Fruit fly (Drosophila melanogaster) whole organism, embryonic: ENCODE data around the gene CG34244.

Experiments used
- Ada2b ChIP-seq: fragments of 200-800 bp; sonication (Bioruptor generic); IDR thresholded peaks from 2 replicates; pipeline ENCODE4 v1.3.6; 2022; ENCODE audit warnings: missing biosample characterization, missing genetic modification characterization
- Adf1 ChIP-seq: fragments of 200-800 bp; sonication (Bioruptor generic); IDR thresholded peaks from 2 replicates; pipeline ENCODE4 v1.3.6; 2022; ENCODE audit warnings: missing biosample characterization, missing genetic modification characterization
- CG11504 ChIP-seq: fragments of 200-800 bp; sonication (Bioruptor generic); optimal IDR thresholded peaks from 3 replicates; lab custom pipeline; 2019; ENCODE audit warnings: missing biosample characterization, mild to moderate bottlenecking, missing genetic modification characterization, moderate library complexity
- CG13424 ChIP-seq: fragments of 200-800 bp; sonication (Bioruptor generic); optimal IDR thresholded peaks from 2 replicates; lab custom pipeline; 2019; ENCODE audit warnings: missing biosample characterization, mild to moderate bottlenecking, missing genetic modification characterization, moderate library complexity
- CG13624 ChIP-seq: fragments of 200-800 bp; sonication (Bioruptor generic); optimal IDR thresholded peaks from 2 replicates; lab custom pipeline; 2016; ENCODE audit warnings: missing biosample characterization, missing genetic modification characterization
- CG1603 ChIP-seq: fragments of 200-800 bp; sonication (Bioruptor generic); optimal IDR thresholded peaks from 2 replicates; lab custom pipeline; 2019; ENCODE audit warnings: missing biosample characterization, mild to moderate bottlenecking, missing genetic modification characterization, moderate library complexity
- CG17186 ChIP-seq: fragments of 200-800 bp; sonication (Bioruptor generic); optimal IDR thresholded peaks from 3 replicates; lab custom pipeline; 2017; ENCODE audit warnings: missing biosample characterization, missing genetic modification reagents, missing genetic modification characterization
- CG17385 ChIP-seq: fragments of 200-800 bp; sonication (Bioruptor generic); optimal IDR thresholded peaks from 3 replicates; lab custom pipeline; 2018; ENCODE audit warnings: missing biosample characterization, mild to moderate bottlenecking, missing genetic modification characterization
- CG17829 ChIP-seq: fragments of 200-800 bp; optimal IDR thresholded peaks from 2 replicates; lab custom pipeline; 2019; ENCODE audit warnings: missing biosample characterization, mild to moderate bottlenecking, missing genetic modification characterization, moderate library complexity
- CG2116 ChIP-seq: fragments of 200-800 bp; sonication (Bioruptor generic); optimal IDR thresholded peaks from 3 replicates; lab custom pipeline; 2018; ENCODE audit warnings: missing biosample characterization, mild to moderate bottlenecking, missing genetic modification characterization
- CG30020 ChIP-seq: fragments of 200-800 bp; optimal IDR thresholded peaks from 2 replicates; lab custom pipeline; 2019; ENCODE audit warnings: missing biosample characterization, mild to moderate bottlenecking, missing genetic modification characterization, moderate library complexity
- CG3281 ChIP-seq: fragments of 200-800 bp; sonication (Bioruptor generic); optimal IDR thresholded peaks from 3 replicates; lab custom pipeline; 2017; ENCODE audit warnings: missing biosample characterization, mild to moderate bottlenecking, missing genetic modification characterization
- CG33557 ChIP-seq: fragments of 200-800 bp; sonication (Bioruptor generic); optimal IDR thresholded peaks from 2 replicates; lab custom pipeline; 2019; ENCODE audit warnings: missing biosample characterization, mild to moderate bottlenecking, missing genetic modification characterization, moderate library complexity
- CG34376 ChIP-seq: fragments of 200-800 bp; sonication (Bioruptor generic); optimal IDR thresholded peaks from 2 replicates; lab custom pipeline; 2018; ENCODE audit warnings: missing biosample characterization, mild to moderate bottlenecking, missing genetic modification characterization
- CG42726 ChIP-seq: fragments of 200-800 bp; sonication (Bioruptor generic); IDR thresholded peaks from 2 replicates; pipeline ENCODE4 v1.3.6; 2022; ENCODE audit warnings: missing biosample characterization, missing genetic modification characterization; ENCODE audit not compliant: partially characterized antibody
- CG4360 ChIP-seq: fragments of 200-800 bp; sonication (Bioruptor generic); IDR thresholded peaks from 2 replicates; pipeline ENCODE4 v1.3.6; 2022; ENCODE audit warnings: missing biosample characterization, missing genetic modification characterization
- CG6854 ChIP-seq: fragments of 200-800 bp; sonication (Bioruptor generic); optimal IDR thresholded peaks from 3 replicates; lab custom pipeline; 2017; ENCODE audit warnings: missing biosample characterization, mild to moderate bottlenecking, missing genetic modification characterization
- Chrac-16 ChIP-seq: fragments of 200-800 bp; sonication (Bioruptor generic); optimal IDR thresholded peaks from 3 replicates; lab custom pipeline; 2016; ENCODE audit warnings: missing biosample characterization, missing genetic modification characterization
- D ChIP-seq, 2 experiments: fragments of 200-800 bp in 1 of 2; fragments of >200 bp in 1 of 2; sonication (Bioruptor generic) in 1 of 2; optimal IDR thresholded peaks; 2 replicates in 1 of 2; 3 replicates in 1 of 2; lab custom pipeline; 2017; ENCODE audit warnings: mild to moderate bottlenecking in 1 of 2, missing biosample characterization in 1 of 2, missing genetic modification characterization in 1 of 2, missing genetic modification reagents in 1 of 2
- D19B ChIP-seq: fragments of 200-800 bp; sonication (Bioruptor generic); optimal IDR thresholded peaks from 2 replicates; lab custom pipeline; 2017; ENCODE audit warnings: missing biosample characterization, mild to moderate bottlenecking, missing genetic modification characterization
- Dbx ChIP-seq: fragments of 200-800 bp; sonication (Bioruptor generic); IDR thresholded peaks from 3 replicates; pipeline ENCODE4 v1.3.6; 2022; ENCODE audit warnings: missing biosample characterization, missing genetic modification characterization
- HLH4C ChIP-seq: fragments of 200-800 bp; sonication (Bioruptor generic); IDR thresholded peaks from 3 replicates; pipeline ENCODE4 v1.3.6; 2022; ENCODE audit warnings: missing biosample characterization, missing genetic modification characterization; ENCODE audit not compliant: partially characterized antibody
- Hr78 ChIP-seq, 2 experiments: fragments of 200-800 bp in 1 of 2; fragments of >200 bp in 1 of 2; sonication (Bioruptor generic) in 1 of 2; optimal IDR thresholded peaks; 2 replicates each; lab custom pipeline; 2017 to 2019; ENCODE audit warnings: missing biosample characterization in 2 of 2, missing genetic modification characterization in 2 of 2, mild to moderate bottlenecking in 1 of 2, moderate library complexity in 1 of 2
- Jarid2 ChIP-seq: fragments of 200-800 bp; sonication (Bioruptor generic); optimal IDR thresholded peaks from 3 replicates; lab custom pipeline; 2017; ENCODE audit warnings: mild to moderate bottlenecking, missing biosample characterization, missing genetic modification reagents, missing genetic modification characterization
- Max ChIP-seq: fragments of 200-800 bp; sonication (Bioruptor generic); optimal IDR thresholded peaks from 2 replicates; lab custom pipeline; 2016; ENCODE audit warnings: missing biosample characterization, mild to moderate bottlenecking, missing genetic modification characterization
- NC2β ChIP-seq: fragments of 200-800 bp; sonication (Bioruptor generic); optimal IDR thresholded peaks from 2 replicates; lab custom pipeline; 2016; ENCODE audit warnings: missing biosample characterization, missing genetic modification characterization
- Nf-YC ChIP-seq: fragments of 200-800 bp; optimal IDR thresholded peaks from 3 replicates; lab custom pipeline; 2019; ENCODE audit warnings: missing biosample characterization, mild to moderate bottlenecking, missing genetic modification characterization, moderate library complexity
- Pdp1 ChIP-seq, 2 experiments: fragments of 200-800 bp; sonication (Bioruptor generic); optimal IDR thresholded peaks; 3 replicates each; lab custom pipeline; 2016; ENCODE audit warnings: missing biosample characterization in 2 of 2, missing genetic modification characterization in 2 of 2, mild to moderate bottlenecking in 1 of 2, moderate library complexity in 1 of 2
- Rfx ChIP-seq: fragments of 200-800 bp; sonication (Bioruptor generic); IDR thresholded peaks from 2 replicates; pipeline ENCODE4 v1.3.6; 2022; ENCODE audit warnings: missing biosample characterization, missing genetic modification characterization
- Trl ChIP-seq, 3 experiments: fragments of >200 bp in 2 of 3; fragments of 200-800 bp in 1 of 3; sonication (Bioruptor generic) in 1 of 3; optimal IDR thresholded peaks; 2 replicates in 1 of 3; 3 replicates in 2 of 3; lab custom pipeline; 2016 to 2017; ENCODE audit warnings: missing biosample characterization in 1 of 3, missing genetic modification characterization in 1 of 3
- chif ChIP-seq, 2 experiments: fragments of 200-800 bp; sonication (Bioruptor generic); optimal IDR thresholded peaks; 3 replicates each; lab custom pipeline; 2016; ENCODE audit warnings: missing biosample characterization in 2 of 2, missing genetic modification characterization in 2 of 2
- chm ChIP-seq: fragments of 200-800 bp; sonication (Bioruptor generic); IDR thresholded peaks from 2 replicates; pipeline ENCODE4 v1.3.6; 2022; ENCODE audit warnings: missing biosample characterization, missing genetic modification characterization
- gcm ChIP-seq: fragments of 200-800 bp; sonication (Bioruptor generic); optimal IDR thresholded peaks from 2 replicates; lab custom pipeline; 2019; ENCODE audit warnings: missing biosample characterization, mild to moderate bottlenecking, missing genetic modification characterization, moderate library complexity
- kah ChIP-seq: fragments of 200-800 bp; sonication (Bioruptor generic); optimal IDR thresholded peaks from 2 replicates; lab custom pipeline; 2018; ENCODE audit warnings: missing biosample characterization, mild to moderate bottlenecking, missing genetic modification characterization
- kay ChIP-seq: fragments of 200-800 bp; sonication (Bioruptor generic); optimal IDR thresholded peaks from 2 replicates; lab custom pipeline; 2016; ENCODE audit warnings: missing biosample characterization, missing genetic modification characterization
- pan ChIP-seq, 4 experiments: fragments of >200 bp in 3 of 4; fragments of 200-800 bp in 1 of 4; sonication (Bioruptor generic) in 1 of 4; optimal IDR thresholded peaks in 3 of 4; IDR thresholded peaks in 1 of 4; 2 replicates each; pipeline versions ENCODE4 v1.3.6 to Lab custom; 2017 to 2022; ENCODE audit warnings: missing biosample characterization in 2 of 4, missing genetic modification characterization in 2 of 4, mixed read lengths in 1 of 4
- prd ChIP-seq, 3 experiments: fragments of >200 bp in 2 of 3; fragments of 200-800 bp in 1 of 3; sonication (Bioruptor generic) in 1 of 3; optimal IDR thresholded peaks in 2 of 3; IDR thresholded peaks in 1 of 3; 2 replicates in 2 of 3; 3 replicates in 1 of 3; pipeline versions ENCODE4 v1.3.6 to Lab custom; 2017 to 2022; ENCODE audit warnings: missing biosample characterization in 1 of 3, missing genetic modification characterization in 1 of 3
- repo ChIP-seq: fragments of 200-800 bp; sonication (Bioruptor generic); optimal IDR thresholded peaks from 2 replicates; lab custom pipeline; 2016; ENCODE audit warnings: missing biosample characterization, missing genetic modification characterization
- ro ChIP-seq: fragments of 200-800 bp; sonication (Bioruptor generic); IDR thresholded peaks from 2 replicates; pipeline ENCODE4 v1.3.6; 2022; ENCODE audit warnings: missing biosample characterization, missing genetic modification characterization
- sens ChIP-seq: fragments of 200-800 bp; sonication (Bioruptor generic); peaks from one replicate; lab custom pipeline; 2016; ENCODE audit warnings: missing biosample characterization, missing genetic modification characterization
- seq ChIP-seq: fragments of 200-800 bp; sonication (Bioruptor generic); IDR thresholded peaks from 2 replicates; pipeline ENCODE4 v1.3.6; 2022; ENCODE audit warnings: missing biosample characterization, missing genetic modification characterization
- shn ChIP-seq: fragments of 200-800 bp; sonication (Bioruptor generic); optimal IDR thresholded peaks from 3 replicates; lab custom pipeline; 2016; ENCODE audit warnings: missing biosample characterization, missing genetic modification characterization
- sug ChIP-seq: fragments of 200-800 bp; optimal IDR thresholded peaks from 2 replicates; lab custom pipeline; 2019; ENCODE audit warnings: missing biosample characterization, mild to moderate bottlenecking, missing genetic modification characterization, moderate library complexity
- tgo ChIP-seq: fragments of 200-800 bp; sonication (Bioruptor generic); IDR thresholded peaks from 3 replicates; pipeline ENCODE4 v1.3.6; 2022; ENCODE audit warnings: missing biosample characterization, missing genetic modification characterization
- tna ChIP-seq: fragments of 200-800 bp; sonication (Bioruptor generic); IDR thresholded peaks from 2 replicates; pipeline ENCODE4 v1.3.6; 2022; ENCODE audit warnings: missing biosample characterization, missing genetic modification characterization; ENCODE audit not compliant: partially characterized antibody

Gene CG34244

DNA sequence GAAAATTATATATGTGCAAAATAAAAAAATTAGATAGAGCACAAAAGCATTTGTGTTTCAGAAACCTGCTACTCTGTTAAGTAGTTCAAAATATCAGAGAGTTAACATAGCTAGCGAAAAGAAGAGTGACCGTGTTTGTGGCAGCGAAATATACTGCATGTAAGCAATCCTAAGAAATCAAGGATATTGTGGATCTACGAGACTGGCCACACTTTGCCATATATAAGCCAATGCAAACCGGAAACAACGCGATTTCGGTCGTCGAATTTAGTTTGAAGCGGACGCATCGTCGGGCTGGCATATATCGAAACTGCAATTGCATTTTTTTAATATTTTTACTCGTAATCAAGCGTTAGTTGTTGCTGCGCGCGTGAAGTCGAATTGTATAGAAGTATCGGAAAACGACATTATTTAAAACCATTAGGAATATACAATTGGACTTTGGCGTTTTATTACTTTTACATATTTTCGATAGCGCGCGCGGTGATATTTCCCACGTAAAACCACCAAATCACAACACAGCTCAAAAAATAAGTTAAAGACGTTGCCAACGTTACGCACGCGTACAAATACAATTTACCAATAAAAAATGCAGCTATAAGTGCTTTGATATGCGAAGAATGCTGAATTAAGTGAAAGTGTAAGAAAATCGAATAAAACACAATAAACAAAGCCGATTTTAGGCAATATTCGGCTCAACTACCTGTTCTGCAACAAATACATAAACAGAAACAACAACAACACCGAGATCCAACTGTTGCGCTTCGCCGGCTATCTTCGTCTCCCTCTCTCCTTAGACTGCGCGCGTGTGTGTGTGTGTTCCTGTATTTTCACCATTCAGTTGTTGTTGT lies 44.9 kb downstream of the CG34244 start, which contains the start of gene nuf (continued):
- TF ChIP-seq CG4360 (peak; percentile 98), chif (GFP tag; optimal IDR thresholded peaks at IDR 0.05; lab: Kevin White, UChicago) (no peak), tna (peak; percentile 60; the same call in 1 of the 2 replicates), Chrac-16 (GFP tag; lab: Kevin White, UChicago) (no peak), CG30020 (tag; lab: Kevin White, UChicago) (no peak), CG42726 (GFP tag; lab: Robert Waterston, UW) (peak; percentile 71), Jarid2 (GFP tag; lab: Kevin White, UChicago) (peak; percentile 96), CG34376 (GFP tag; lab: Kevin White, UChicago) (peak; percentile 93), ro (no peak), seq (GFP tag; lab: Robert Waterston, UW) (peak; percentile 30; the same call in 1 of the 2 replicates), Dbx (GFP tag; lab: Robert Waterston, UW) (peak; percentile 69; the same call in 2 of the 3 replicates), chm (GFP tag; lab: Robert Waterston, UW) (peak; percentile 84), CG17829 (tag; lab: Kevin White, UChicago) (peak; percentile 49), Rfx (peak; percentile 76; the same call in 1 of the 2 replicates), CG1603 (tag; lab: Kevin White, UChicago) (peak; percentile 38), tgo (GFP tag; lab: Robert Waterston, UW) (peak; percentile 14; the same call in 1 of the 3 replicates), Pdp1 (GFP tag; optimal IDR thresholded peaks at IDR 0.05; lab: Kevin White, UChicago) (peak in 1 of 2 experiments; percentile 33), CG17186 (GFP tag; lab: Kevin White, UChicago) (no peak), CG11504 (tag; lab: Kevin White, UChicago) (peak; percentile 8), Ada2b (GFP tag; lab: Robert Waterston, UW) (0 out of 2 replicates have a peak, but pooled peaks have one; percentile 12), CG3281 (peak; percentile 85), Trl (optimal IDR thresholded peaks at IDR 0.05; lab: Kevin White, UChicago) (no peak), Trl (GFP tag; optimal IDR thresholded peaks at IDR 0.05; lab: Kevin White, UChicago) (peak; percentile 16), Hr78 (GFP tag; optimal IDR thresholded peaks at IDR 0.05; lab: Kevin White, UChicago) (peak in 1 of 2 experiments; percentile 7), D (optimal IDR thresholded peaks at IDR 0.05; lab: Kevin White, UChicago) (no peak), D (GFP tag; optimal IDR thresholded peaks at IDR 0.05; lab: Kevin White, UChicago) (peak; percentile 27), Nf-YC (peak; percentile 23), prd (optimal IDR thresholded peaks at IDR 0.05; lab: Kevin White, UChicago) (no peak), prd (GFP tag; IDR thresholded peaks at IDR 0.05; lab: Robert Waterston, UW) (peak; percentile 10; the same call in 1 of the 3 replicates), repo (GFP tag; lab: Kevin White, UChicago) (peak; percentile 37), kah (GFP tag; lab: Kevin White, UChicago) (peak; percentile 62), HLH4C (0 out of 3 replicates have a peak, but pooled peaks have one; percentile 52), sens (GFP tag; lab: Kevin White, UChicago) (peak; percentile 88), kay (GFP tag; lab: Kevin White, UChicago) (no peak), CG13424 (tag; lab: Kevin White, UChicago) (peak; percentile 1), CG33557 (GFP tag; lab: Kevin White, UChicago) (peak; percentile 24), CG13624 (no peak), CG2116 (GFP tag; lab: Kevin White, UChicago) (peak; percentile 42), NC2β (peak; percentile 29), pan (optimal IDR thresholded peaks at IDR 0.05; lab: Kevin White, UChicago) (no peak), pan (GFP tag; optimal IDR thresholded peaks at IDR 0.05 in 1 of 2, IDR thresholded peaks at IDR 0.05 in 1 of 2) (peak in 1 of 2 experiments; percentile 73), shn (GFP tag; lab: Kevin White, UChicago) (no peak), CG6854 (GFP tag; lab: Kevin White, UChicago) (peak; percentile 56), D19B (GFP tag; lab: Kevin White, UChicago) (no peak), gcm (GFP tag; lab: Kevin White, UChicago) (peak; percentile 9), Max (GFP tag; lab: Kevin White, UChicago) (peak; percentile 7), Adf1 (peak; percentile 33; the same call in 1 of the 2 replicates), CG17385 (peak; percentile 62), sug (tag; lab: Kevin White, UChicago) (peak; percentile 9)
